Fruit fly (Drosophila melanogaster): ENCODE data around the gene CG13250.

DNA sequence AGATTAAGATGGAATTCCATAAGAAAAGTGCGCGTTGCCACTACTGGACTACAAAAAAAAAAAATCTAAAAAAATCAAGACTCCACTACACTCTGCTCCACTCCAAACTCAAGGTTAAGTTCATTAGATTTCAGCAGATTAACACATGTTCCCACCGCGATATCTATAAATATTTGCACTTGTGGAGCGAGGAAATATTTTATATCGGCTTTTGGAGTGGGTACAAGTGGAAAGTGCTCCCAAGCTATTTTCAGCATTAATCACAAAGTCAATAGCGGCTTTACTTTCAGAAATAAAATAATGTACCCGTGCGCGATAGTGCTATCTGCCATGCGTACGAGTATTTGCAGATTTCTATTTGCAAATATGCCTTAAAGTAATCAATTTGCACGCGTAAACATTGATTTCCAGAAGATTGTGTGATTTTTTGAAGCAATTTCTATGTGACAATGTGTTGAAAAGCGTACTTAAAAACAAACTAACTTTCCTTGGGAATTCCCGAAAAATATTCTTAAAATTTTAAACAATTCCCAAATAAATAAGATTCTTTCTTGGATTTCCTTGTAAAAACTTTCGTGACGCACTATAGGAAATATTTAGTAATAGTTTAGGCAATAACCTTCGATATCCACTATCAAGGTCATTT, 4.3 kb downstream of the CG13250 start:
- no peak for TF ChIP-seq pad (GFP tag; optimal IDR thresholded peaks at IDR 0.05)
- TF ChIP-seq bab1 (GFP tag; optimal IDR thresholded peaks at IDR 0.05), result no peak
- no peak for TF ChIP-seq Clk (GFP tag; optimal IDR thresholded peaks at IDR 0.05)
- no peak for TF ChIP-seq CG33017 (tag; optimal IDR thresholded peaks at IDR 0.05)
- no peak for TF ChIP-seq tj (GFP tag; optimal IDR thresholded peaks at IDR 0.05)
- no peak for TF ChIP-seq CG11617 (GFP tag; optimal IDR thresholded peaks at IDR 0.05)
- no peak for TF ChIP-seq ovo (GFP tag; optimal IDR thresholded peaks at IDR 0.05)
- TF ChIP-seq cic (GFP tag; optimal IDR thresholded peaks at IDR 0.05), result peak; percentile 56
- no peak for TF ChIP-seq cnc (optimal IDR thresholded peaks at IDR 0.05)
- TF ChIP-seq kay (GFP tag; ENCODE audit: borderline replicate concordance), result peak; percentile 78
- TF ChIP-seq CG14711 (tag; optimal IDR thresholded peaks at IDR 0.05), result no peak
- TF ChIP-seq Mnt (GFP tag; optimal IDR thresholded peaks at IDR 0.05), result no peak
- TF ChIP-seq CG7045 (GFP tag; optimal IDR thresholded peaks at IDR 0.05), result no peak
- TF ChIP-seq toe (GFP tag; optimal IDR thresholded peaks at IDR 0.05), result no peak
